Fruit fly (Drosophila melanogaster): ENCODE data around the gene HUWE1.

DNA sequence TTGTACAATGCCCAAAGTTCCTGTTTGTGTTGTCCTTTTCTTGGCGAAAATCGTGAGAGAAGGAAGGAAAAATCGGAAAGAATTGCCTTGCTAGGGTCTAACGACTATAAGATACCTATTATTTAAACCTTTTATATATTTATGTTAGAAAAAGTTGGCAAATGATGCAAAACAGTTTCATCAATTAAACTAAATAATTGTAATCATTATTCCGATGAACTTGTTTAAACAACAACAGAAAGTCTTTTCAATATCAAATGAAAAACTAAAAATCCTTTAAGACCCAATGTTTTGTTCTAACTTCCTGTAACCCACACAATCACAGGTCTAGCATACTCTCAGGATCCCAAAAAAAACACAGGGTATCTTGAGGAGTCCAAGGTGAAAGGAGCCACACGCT is 38.1 kb upstream of the HUWE1 start:
- TF ChIP-seq CG34367 (tag; optimal IDR thresholded peaks at IDR 0.05) (no peak), CG10348 (GFP tag; IDR thresholded peaks at IDR 0.05) (no peak)

All from whole organism, pupa.